Comparison of ENCODE assay signal across 4 worm cellular contexts in genomic region chrII:155904-156303, ce11.
TF ChIP-seq lines count a peak whose summit lies in the region.

TSS of gene mrpl-28 (minus strand) at chrII:156009.

TF ChIP-seq in whole organism, L2 larva, 48 proteins besides CTCF, POLR2A, EP300 and RAD21 (continues in another document):
- TF ChIP-seq sma-3 (GFP tag; optimal IDR thresholded peaks at IDR 0.05; lab: Kevin White, UChicago), result peak; percentile 95
- TF ChIP-seq nhr-77 (tag; optimal IDR thresholded peaks at IDR 0.05; lab: Kevin White, UChicago), result peak; percentile 29
- peak; percentile 96 for TF ChIP-seq lin-11 (tag; optimal IDR thresholded peaks at IDR 0.05; lab: Kevin White, UChicago)
- no peak for TF ChIP-seq peb-1 (tag; optimal IDR thresholded peaks at IDR 0.05; lab: Kevin White, UChicago)
- TF ChIP-seq nhr-25 (tag; optimal IDR thresholded peaks at IDR 0.05; lab: Kevin White, UChicago), result peak; percentile 90
- TF ChIP-seq ama-1 (optimal IDR thresholded peaks at IDR 0.05; lab: Kevin White, UChicago), result peak; percentile 57
- peak; percentile 98 for TF ChIP-seq unc-55 (GFP tag; optimal IDR thresholded peaks at IDR 0.05; lab: Kevin White, UChicago)
- TF ChIP-seq lin-13 (GFP tag; optimal IDR thresholded peaks at IDR 0.05; lab: Kevin White, UChicago), result peak; percentile 95
- TF ChIP-seq R02D3.7 (tag; optimal IDR thresholded peaks at IDR 0.05; lab: Kevin White, UChicago), result peak; percentile 73
- no peak for TF ChIP-seq lin-39 (tag; optimal IDR thresholded peaks at IDR 0.05; lab: Kevin White, UChicago)
- no peak for TF ChIP-seq unc-39 (tag; optimal IDR thresholded peaks at IDR 0.05; lab: Kevin White, UChicago)
- TF ChIP-seq alr-1 (tag; optimal IDR thresholded peaks at IDR 0.05; lab: Kevin White, UChicago), result no peak
- peak; percentile 64 for TF ChIP-seq unc-62 (GFP tag; optimal IDR thresholded peaks at IDR 0.05; lab: Kevin White, UChicago)
- peak; percentile 95 for TF ChIP-seq sma-9 (GFP tag; optimal IDR thresholded peaks at IDR 0.05; lab: Kevin White, UChicago)
- no peak for TF ChIP-seq sma-9 (tag; optimal IDR thresholded peaks at IDR 0.05; lab: Kevin White, UChicago)
- TF ChIP-seq elt-3 (tag; optimal IDR thresholded peaks at IDR 0.05; lab: Kevin White, UChicago), result no peak
- peak; percentile 55 for TF ChIP-seq ZK546.5 (tag; optimal IDR thresholded peaks at IDR 0.05; lab: Kevin White, UChicago)
- TF ChIP-seq sem-4 (tag; optimal IDR thresholded peaks at IDR 0.05; lab: Kevin White, UChicago), result peak; percentile 86
- peak; percentile 76 for TF ChIP-seq blmp-1 (tag; optimal IDR thresholded peaks at IDR 0.05; lab: Kevin White, UChicago; ENCODE audit: insufficient read depth)
- TF ChIP-seq nhr-6 (tag; optimal IDR thresholded peaks at IDR 0.05; lab: Kevin White, UChicago), result peak; percentile 90
- TF ChIP-seq nhr-10 (tag; optimal IDR thresholded peaks at IDR 0.05; lab: Kevin White, UChicago), result peak; percentile 66
- no peak for TF ChIP-seq nhr-23 (tag; optimal IDR thresholded peaks at IDR 0.05; lab: Kevin White, UChicago)
- peak; percentile 60 for TF ChIP-seq Y55F3AM.14 (GFP tag; optimal IDR thresholded peaks at IDR 0.05; lab: Kevin White, UChicago)

TF ChIP-seq in whole organism, L4 larva, 104 proteins besides CTCF, POLR2A, EP300 and RAD21 (continues in another document):
- TF ChIP-seq set-16 (GFP tag; IDR thresholded peaks at IDR 0.05; lab: Robert Waterston, UW) (no peak), dmd-9 (GFP tag; IDR thresholded peaks at IDR 0.05; lab: Robert Waterston, UW) (no peak), pha-4 (GFP tag; IDR thresholded peaks at IDR 0.05; lab: Robert Waterston, UW) (peak; percentile 80; the same call in 1 of the 2 replicates), pha-4 (tag; optimal IDR thresholded peaks at IDR 0.05; lab: Kevin White, UChicago) (peak; percentile 97), ceh-28 (tag; optimal IDR thresholded peaks at IDR 0.05; lab: Kevin White, UChicago) (no peak), daf-16 (GFP tag; optimal IDR thresholded peaks at IDR 0.05; lab: Kevin White, UChicago) (peak; percentile 19 to 35), daf-16 (tag; optimal IDR thresholded peaks at IDR 0.05; lab: Kevin White, UChicago) (peak; percentile 48), lin-39 (tag; optimal IDR thresholded peaks at IDR 0.05; lab: Kevin White, UChicago) (no peak), hif-1 (tag; optimal IDR thresholded peaks at IDR 0.05; lab: Kevin White, UChicago) (peak in 1 of 2 experiments; percentile 61), F49E8.2 (tag; optimal IDR thresholded peaks at IDR 0.05; lab: Kevin White, UChicago; ENCODE audit: borderline replicate concordance) (peak; percentile 60), mdl-1 (tag; optimal IDR thresholded peaks at IDR 0.05; lab: Kevin White, UChicago) (peak in 1 of 2 experiments; percentile 21), lin-15B (tag; optimal IDR thresholded peaks at IDR 0.05; lab: Kevin White, UChicago) (peak; percentile 87), unc-39 (tag; optimal IDR thresholded peaks at IDR 0.05; lab: Kevin White, UChicago) (no peak), duxl-1 (tag; optimal IDR thresholded peaks at IDR 0.05; lab: Kevin White, UChicago; ENCODE audit: poor library complexity) (peak; percentile 87), tag-97 (GFP tag; IDR thresholded peaks at IDR 0.05; lab: Robert Waterston, UW) (no peak), spr-3 (GFP tag; optimal IDR thresholded peaks at IDR 0.05; lab: Kevin White, UChicago) (peak; percentile 55), lin-1 (GFP tag; IDR thresholded peaks at IDR 0.05; lab: Robert Waterston, UW) (no peak; the same call in 1 of the 2 replicates), F10B5.3 (tag; optimal IDR thresholded peaks at IDR 0.05; lab: Kevin White, UChicago) (peak; percentile 77), php-3 (GFP tag; IDR thresholded peaks at IDR 0.05; lab: Robert Waterston, UW) (no peak), saeg-2 (GFP tag; IDR thresholded peaks at IDR 0.05; lab: Robert Waterston, UW) (no peak), Y48G9A.11 (GFP tag; IDR thresholded peaks at IDR 0.05; lab: Robert Waterston, UW) (peak; percentile 60; the same call in 1 of the 2 replicates), nhr-77 (tag; optimal IDR thresholded peaks at IDR 0.05; lab: Kevin White, UChicago) (peak; percentile 66), nhr-25 (tag; optimal IDR thresholded peaks at IDR 0.05; lab: Kevin White, UChicago; ENCODE audit: borderline replicate concordance, insufficient read depth) (peak; percentile 36)

TF ChIP-seq in whole organism, late embryonic, 69 proteins besides CTCF, POLR2A, EP300 and RAD21 (continues in another document):
- TF ChIP-seq pax-1 (tag; optimal IDR thresholded peaks at IDR 0.05; lab: Kevin White, UChicago) (peak; percentile 71), tbx-7 (tag; optimal IDR thresholded peaks at IDR 0.05; lab: Kevin White, UChicago) (no peak), ahr-1 (tag; optimal IDR thresholded peaks at IDR 0.05; lab: Kevin White, UChicago) (no peak), K09A11.1 (tag; optimal IDR thresholded peaks at IDR 0.05; lab: Kevin White, UChicago; ENCODE audit: insufficient read depth) (no peak), gmeb-2 (tag; optimal IDR thresholded peaks at IDR 0.05; lab: Kevin White, UChicago) (no peak), nhr-232 (tag; optimal IDR thresholded peaks at IDR 0.05; lab: Kevin White, UChicago) (no peak), ceh-9 (tag; optimal IDR thresholded peaks at IDR 0.05; lab: Kevin White, UChicago) (no peak), hlh-30 (tag; optimal IDR thresholded peaks at IDR 0.05; lab: Kevin White, UChicago; ENCODE audit: insufficient read depth) (no peak), F13H6.1 (tag; optimal IDR thresholded peaks at IDR 0.05; lab: Kevin White, UChicago) (no peak), dmd-4 (tag; optimal IDR thresholded peaks at IDR 0.05; lab: Kevin White, UChicago; ENCODE audit: borderline replicate concordance) (no peak), ets-4 (tag; optimal IDR thresholded peaks at IDR 0.05; lab: Kevin White, UChicago) (peak; percentile 50), lin-11 (tag; optimal IDR thresholded peaks at IDR 0.05; lab: Kevin White, UChicago) (no peak), mec-3 (tag; optimal IDR thresholded peaks at IDR 0.05; lab: Kevin White, UChicago; ENCODE audit: borderline replicate concordance) (no peak), hlh-6 (tag; optimal IDR thresholded peaks at IDR 0.05; lab: Kevin White, UChicago) (no peak), K02D7.2 (tag; optimal IDR thresholded peaks at IDR 0.05; lab: Kevin White, UChicago) (no peak), C38D4.7 (GFP tag; optimal IDR thresholded peaks at IDR 0.05; lab: Kevin White, UChicago) (no peak), che-1 (tag; optimal IDR thresholded peaks at IDR 0.05; lab: Kevin White, UChicago) (no peak), ref-2 (tag; optimal IDR thresholded peaks at IDR 0.05; lab: Kevin White, UChicago) (no peak), npax-4 (tag; optimal IDR thresholded peaks at IDR 0.05; lab: Kevin White, UChicago) (no peak), elt-4 (tag; optimal IDR thresholded peaks at IDR 0.05; lab: Kevin White, UChicago) (no peak), pha-4 (tag; optimal IDR thresholded peaks at IDR 0.05; lab: Kevin White, UChicago) (no peak), ceh-30 (tag; optimal IDR thresholded peaks at IDR 0.05; lab: Kevin White, UChicago) (no peak), odd-2 (tag; optimal IDR thresholded peaks at IDR 0.05; lab: Kevin White, UChicago) (no peak), rnt-1 (tag; optimal IDR thresholded peaks at IDR 0.05; lab: Kevin White, UChicago) (no peak), pat-9 (tag; optimal IDR thresholded peaks at IDR 0.05; lab: Kevin White, UChicago) (no peak), ztf-16 (tag; optimal IDR thresholded peaks at IDR 0.05; lab: Kevin White, UChicago) (no peak)

TF ChIP-seq in whole organism, mixed stage, embryonic, 35 proteins besides CTCF, POLR2A, EP300 and RAD21:
- no peak for TF ChIP-seq unc-62 (GFP tag; optimal IDR thresholded peaks at IDR 0.05; lab: Kevin White, UChicago)
- TF ChIP-seq ceh-39 (tag; optimal IDR thresholded peaks at IDR 0.05; lab: Kevin White, UChicago), result peak; percentile 74
- no peak for TF ChIP-seq lin-32 (GFP tag; optimal IDR thresholded peaks at IDR 0.05; lab: Kevin White, UChicago)
- TF ChIP-seq bed-3 (GFP tag; optimal IDR thresholded peaks at IDR 0.05; lab: Kevin White, UChicago), result no peak
- no peak for TF ChIP-seq blmp-1 (tag; optimal IDR thresholded peaks at IDR 0.05; lab: Kevin White, UChicago)
- no peak for TF ChIP-seq tbx-8 (GFP tag; optimal IDR thresholded peaks at IDR 0.05; lab: Kevin White, UChicago)
- peak; percentile 15 for TF ChIP-seq sptf-1 (tag; optimal IDR thresholded peaks at IDR 0.05; lab: Kevin White, UChicago)
- peak; percentile 75 for TF ChIP-seq lsy-2 (tag; optimal IDR thresholded peaks at IDR 0.05; lab: Kevin White, UChicago)
- no peak for TF ChIP-seq unc-39 (tag; optimal IDR thresholded peaks at IDR 0.05; lab: Kevin White, UChicago)
- no peak for TF ChIP-seq elt-3 (tag; optimal IDR thresholded peaks at IDR 0.05; lab: Kevin White, UChicago)
- peak; percentile 81 for TF ChIP-seq ces-1 (GFP tag; optimal IDR thresholded peaks at IDR 0.05; lab: Kevin White, UChicago)
- TF ChIP-seq elt-1 (tag; optimal IDR thresholded peaks at IDR 0.05; lab: Kevin White, UChicago; ENCODE audit: borderline replicate concordance, insufficient read depth), result no peak
- TF ChIP-seq ztf-11 (tag; optimal IDR thresholded peaks at IDR 0.05; lab: Kevin White, UChicago), result no peak
- peak; percentile 29 for TF ChIP-seq hlh-1 (tag; optimal IDR thresholded peaks at IDR 0.05; lab: Kevin White, UChicago)
- peak; percentile 93 for TF ChIP-seq lin-13 (tag; optimal IDR thresholded peaks at IDR 0.05; lab: Kevin White, UChicago)
- TF ChIP-seq zip-8 (tag; optimal IDR thresholded peaks at IDR 0.05; lab: Kevin White, UChicago), result no peak
- TF ChIP-seq mep-1 (tag; optimal IDR thresholded peaks at IDR 0.05; lab: Kevin White, UChicago), result peak; percentile 78
- no peak for TF ChIP-seq ham-2 (GFP tag; optimal IDR thresholded peaks at IDR 0.05; lab: Kevin White, UChicago)
- TF ChIP-seq mls-2 (tag; optimal IDR thresholded peaks at IDR 0.05; lab: Kevin White, UChicago), result no peak
- TF ChIP-seq pha-4 (tag; optimal IDR thresholded peaks at IDR 0.05; lab: Kevin White, UChicago), result peak; percentile 86
- peak; percentile 84 for TF ChIP-seq nhr-237 (tag; optimal IDR thresholded peaks at IDR 0.05; lab: Kevin White, UChicago)
